Worm (Caenorhabditis elegans): ENCODE measurements around the gene dpf-1.

- TF ChIP-seq ama-1 (optimal IDR thresholded peaks at IDR 0.05) (no peak), flt-1 (GFP tag; IDR thresholded peaks at IDR 0.05) (no peak), sea-1 (GFP tag; conservative IDR thresholded peaks at IDR 0.05) (no peak), aly-1 (tag; optimal IDR thresholded peaks at IDR 0.05) (no peak), ceh-36 (tag; optimal IDR thresholded peaks at IDR 0.05) (no peak), tbx-37 (GFP tag; conservative IDR thresholded peaks at IDR 0.05) (no peak)
Observed at ce11 chrV:15492518-15492917, 21.4 kb downstream of the dpf-1 start, which contains the start of gene str-264.
